Fruit fly (Drosophila melanogaster) whole organism, prepupa: Measurements from ENCODE around the gene PDZ-GEF.

Experiments used
- CG31627 ChIP-seq: fragments of 200-800 bp; sonication (Bioruptor generic); optimal IDR thresholded peaks from 3 replicates; lab custom pipeline; 2016; ENCODE audit warnings: missing biosample characterization, missing genetic modification characterization
- CG4318 ChIP-seq: fragments of 200-800 bp; sonication (Bioruptor generic); optimal IDR thresholded peaks from 3 replicates; lab custom pipeline; 2017; ENCODE audit warnings: missing biosample characterization, mild to moderate bottlenecking, missing genetic modification characterization
- CG6854 ChIP-seq: fragments of 200-800 bp; sonication (Bioruptor generic); optimal IDR thresholded peaks from 2 replicates; lab custom pipeline; 2017; ENCODE audit warnings: missing biosample characterization, mild to moderate bottlenecking, missing genetic modification characterization
- CG8319 ChIP-seq: fragments of 200-800 bp; sonication (Bioruptor generic); optimal IDR thresholded peaks from 3 replicates; lab custom pipeline; 2016; ENCODE audit warnings: missing biosample characterization, missing genetic modification characterization
- Eip93F ChIP-seq: fragments of 200-800 bp; sonication (Bioruptor generic); optimal IDR thresholded peaks from 2 replicates; lab custom pipeline; 2016; ENCODE audit warnings: missing biosample characterization, mild to moderate bottlenecking, missing genetic modification characterization
- Ets21C ChIP-seq: fragments of 200-800 bp; sonication (Bioruptor generic); optimal IDR thresholded peaks from 3 replicates; lab custom pipeline; 2016; ENCODE audit warnings: missing biosample characterization, missing genetic modification characterization
- Lpt ChIP-seq: fragments of 200-800 bp; sonication (Bioruptor generic); optimal IDR thresholded peaks from 3 replicates; lab custom pipeline; 2016; ENCODE audit warnings: missing biosample characterization, missing genetic modification characterization
- fd59A ChIP-seq: fragments of 200-800 bp; sonication (Bioruptor generic); optimal IDR thresholded peaks from 2 replicates; lab custom pipeline; 2017; ENCODE audit warnings: missing biosample characterization, mild to moderate bottlenecking, missing genetic modification characterization, missing genetic modification reagents
- spab ChIP-seq: fragments of 200-800 bp; sonication (Bioruptor generic); optimal IDR thresholded peaks from 2 replicates; lab custom pipeline; 2017; ENCODE audit warnings: missing biosample characterization, mild to moderate bottlenecking, missing genetic modification characterization, missing genetic modification reagents

DNA sequence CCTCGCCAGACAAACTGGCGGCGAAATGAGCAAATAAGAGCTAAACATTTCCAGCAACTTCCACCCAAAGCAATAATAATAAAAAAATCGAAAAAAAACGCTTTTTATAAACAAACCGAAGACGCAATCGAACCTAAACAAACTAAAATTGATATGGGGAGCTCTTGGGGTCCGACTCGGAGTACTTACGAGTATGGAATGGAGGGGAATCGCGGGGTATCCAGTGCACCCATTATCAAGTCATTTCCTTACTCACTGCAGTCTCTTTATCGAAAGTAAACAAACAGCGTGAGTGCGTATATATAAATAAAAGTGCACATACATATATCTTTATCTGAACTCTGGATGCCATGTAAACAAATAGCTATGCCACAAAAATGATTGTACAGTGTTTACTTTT, 32.0 kb upstream of the PDZ-GEF start:
- no peak for TF ChIP-seq Lpt (GFP tag; lab: Kevin White, UChicago)
- TF ChIP-seq Ets21C, result no peak
- TF ChIP-seq Eip93F (GFP tag; lab: Kevin White, UChicago), result no peak
- no peak for TF ChIP-seq spab
- TF ChIP-seq CG8319 (GFP tag; lab: Kevin White, UChicago), result no peak
- no peak for TF ChIP-seq fd59A (GFP tag; lab: Kevin White, UChicago)
- TF ChIP-seq CG4318, result no peak
- no peak for TF ChIP-seq CG31627 (GFP tag; lab: Kevin White, UChicago)
- TF ChIP-seq CG6854 (GFP tag; lab: Kevin White, UChicago), result no peak
